Worm (Caenorhabditis elegans): Measurements from ENCODE around the gene pvf-1.

DNA sequence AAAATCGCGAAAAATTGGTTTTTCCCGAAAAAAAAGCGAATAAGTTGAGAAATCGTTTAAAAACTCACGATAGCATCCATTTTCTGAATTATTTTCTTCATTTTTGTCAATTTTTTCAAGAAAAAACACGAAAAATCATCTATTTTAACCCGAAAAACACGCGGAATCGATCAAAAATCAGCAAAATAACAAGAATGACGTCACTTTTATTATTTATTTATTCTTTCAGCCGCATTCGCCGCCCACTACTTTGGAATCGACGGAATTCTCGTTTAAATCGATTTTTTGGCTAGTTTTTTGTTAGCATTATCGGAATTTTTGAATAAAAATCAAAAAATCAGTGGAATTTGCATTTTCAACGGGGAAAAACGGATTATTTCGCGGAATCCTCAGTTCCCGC lies 46.1 kb downstream of the pvf-1 start, which contains the start of gene Y39A3CL.4:
- TF ChIP-seq ama-1 (optimal IDR thresholded peaks at IDR 0.05) (no peak), sea-1 (GFP tag; conservative IDR thresholded peaks at IDR 0.05) (no peak)

All from whole organism, early embryonic.